Fruit fly (Drosophila melanogaster) whole organism, embryonic: ENCODE data around the gene hry.
A peak's percentile ranks its signal among the peaks of the same experiment; 100 is the strongest.

Experiments
- Atf3 ChIP-seq: fragments of 200-800 bp; sonication (Bioruptor generic); optimal IDR thresholded peaks from 3 replicates; lab custom pipeline; 2016; ENCODE audit warnings: missing biosample characterization, missing genetic modification characterization
- Bteb2 ChIP-seq: fragments of 200-800 bp; sonication (Bioruptor generic); optimal IDR thresholded peaks from 2 replicates; lab custom pipeline; 2016; ENCODE audit warnings: missing biosample characterization, missing genetic modification characterization
- CG11560 ChIP-seq: fragments of 200-800 bp; sonication (Bioruptor generic); IDR thresholded peaks from 3 replicates; pipeline ENCODE4 v1.3.6; 2022; ENCODE audit warnings: missing biosample characterization, missing genetic modification characterization
- CG12104 ChIP-seq: fragments of 200-800 bp; sonication (Bioruptor generic); optimal IDR thresholded peaks from 3 replicates; lab custom pipeline; 2016; ENCODE audit warnings: missing biosample characterization, missing genetic modification characterization
- CG13424 ChIP-seq: fragments of 200-800 bp; sonication (Bioruptor generic); optimal IDR thresholded peaks from 2 replicates; lab custom pipeline; 2019; ENCODE audit warnings: missing biosample characterization, mild to moderate bottlenecking, missing genetic modification characterization, moderate library complexity
- CG14014 ChIP-seq: fragments of 200-800 bp; sonication (Bioruptor generic); IDR thresholded peaks from 2 replicates; pipeline ENCODE4 v1.3.6; 2022; ENCODE audit warnings: missing biosample characterization, missing genetic modification characterization
- CG1602 ChIP-seq: fragments of 200-800 bp; sonication (Bioruptor generic); optimal IDR thresholded peaks from 3 replicates; lab custom pipeline; 2016; ENCODE audit warnings: missing biosample characterization, missing genetic modification characterization
- CG2202 ChIP-seq: fragments of 200-800 bp; sonication (Bioruptor generic); optimal IDR thresholded peaks from 2 replicates; lab custom pipeline; 2018; ENCODE audit warnings: missing biosample characterization, mild to moderate bottlenecking, missing genetic modification characterization
- CG2712 ChIP-seq: fragments of 200-800 bp; optimal IDR thresholded peaks from 3 replicates; lab custom pipeline; 2019; ENCODE audit warnings: missing biosample characterization, mild to moderate bottlenecking, missing genetic modification characterization, moderate library complexity
- CG31388 ChIP-seq: fragments of 200-800 bp; sonication (Bioruptor generic); optimal IDR thresholded peaks from 2 replicates; lab custom pipeline; 2016; ENCODE audit warnings: missing biosample characterization, missing genetic modification characterization
- CG32767 ChIP-seq: fragments of 200-800 bp; sonication (Bioruptor generic); IDR thresholded peaks from 2 replicates; pipeline ENCODE4 v1.3.6; 2022; ENCODE audit warnings: missing biosample characterization, missing genetic modification characterization
- CG34422 ChIP-seq: fragments of 200-800 bp; sonication (Bioruptor generic); IDR thresholded peaks from 3 replicates; pipeline ENCODE4 v1.3.6; 2022; ENCODE audit warnings: missing biosample characterization, missing genetic modification characterization
- CG3726 ChIP-seq: fragments of 200-800 bp; sonication (Bioruptor generic); IDR thresholded peaks from 3 replicates; pipeline ENCODE4, ENCODE4 v1.3.6; 2022; ENCODE audit warnings: missing biosample characterization, missing genetic modification characterization
- CG43689 ChIP-seq: fragments of 200-800 bp; sonication (Bioruptor generic); IDR thresholded peaks from 2 replicates; pipeline ENCODE4 v1.3.6; 2022; ENCODE audit warnings: missing biosample characterization, missing genetic modification characterization
- CG6854 ChIP-seq: fragments of 200-800 bp; sonication (Bioruptor generic); optimal IDR thresholded peaks from 3 replicates; lab custom pipeline; 2017; ENCODE audit warnings: missing biosample characterization, mild to moderate bottlenecking, missing genetic modification characterization
- CG8359 ChIP-seq: fragments of 200-800 bp; sonication (Bioruptor generic); optimal IDR thresholded peaks from 2 replicates; lab custom pipeline; 2017; ENCODE audit warnings: missing biosample characterization, mild to moderate bottlenecking, missing genetic modification characterization, borderline replicate concordance
- CG8388 ChIP-seq: fragments of 200-800 bp; sonication (Bioruptor generic); optimal IDR thresholded peaks from 2 replicates; lab custom pipeline; 2019; ENCODE audit warnings: missing biosample characterization, mild to moderate bottlenecking, missing genetic modification characterization, moderate library complexity
- CG8944 ChIP-seq: fragments of 200-800 bp; sonication (Bioruptor generic); optimal IDR thresholded peaks from 3 replicates; lab custom pipeline; 2016; ENCODE audit warnings: missing biosample characterization, missing genetic modification characterization
- Deaf1 ChIP-seq: fragments of 200-800 bp; optimal IDR thresholded peaks from 3 replicates; lab custom pipeline; 2019; ENCODE audit warnings: missing biosample characterization, mild to moderate bottlenecking, missing genetic modification characterization, moderate library complexity
- Dref ChIP-seq: fragments of 200-800 bp; sonication (Bioruptor generic); IDR thresholded peaks from 2 replicates; pipeline ENCODE4 v1.3.6; 2022; ENCODE audit warnings: missing biosample characterization, missing genetic modification characterization
- Drgx ChIP-seq: fragments of 200-800 bp; sonication (Bioruptor generic); IDR thresholded peaks from 2 replicates; pipeline ENCODE4 v1.3.6; 2022; ENCODE audit warnings: missing biosample characterization, missing genetic modification characterization
- Fer1 ChIP-seq: fragments of 200-800 bp; sonication (Bioruptor generic); optimal IDR thresholded peaks from 2 replicates; lab custom pipeline; 2017; ENCODE audit warnings: missing biosample characterization, mild to moderate bottlenecking, missing genetic modification characterization
- Gug ChIP-seq: fragments of 200-800 bp; sonication (Bioruptor generic); IDR thresholded peaks from 4 replicates; pipeline ENCODE4 v1.3.6; 2022; ENCODE audit warnings: missing biosample characterization, missing genetic modification characterization
- Jarid2 ChIP-seq: fragments of 200-800 bp; sonication (Bioruptor generic); optimal IDR thresholded peaks from 3 replicates; lab custom pipeline; 2017; ENCODE audit warnings: mild to moderate bottlenecking, missing biosample characterization, missing genetic modification reagents, missing genetic modification characterization
- Nf-YA ChIP-seq: fragments of 200-800 bp; sonication (Bioruptor generic); IDR thresholded peaks from 2 replicates; pipeline ENCODE4 v1.3.6; 2022; ENCODE audit warnings: missing biosample characterization, missing genetic modification characterization
- Nf-YB ChIP-seq: fragments of 200-800 bp; sonication (Bioruptor generic); optimal IDR thresholded peaks from 3 replicates; lab custom pipeline; 2019; ENCODE audit warnings: missing biosample characterization, mild to moderate bottlenecking, missing genetic modification characterization, moderate library complexity
- Poxn ChIP-seq: fragments of 200-800 bp; sonication (Bioruptor generic); IDR thresholded peaks from 2 replicates; pipeline ENCODE4 v1.3.6; 2022; ENCODE audit warnings: missing biosample characterization, missing genetic modification characterization
- Sox102F ChIP-seq: fragments of 200-800 bp; sonication (Bioruptor generic); optimal IDR thresholded peaks from 2 replicates; lab custom pipeline; 2018; ENCODE audit warnings: missing biosample characterization, mild to moderate bottlenecking, missing genetic modification characterization, moderate library complexity
- Sry-β ChIP-seq: fragments of 200-800 bp; sonication (Bioruptor generic); optimal IDR thresholded peaks from 2 replicates; lab custom pipeline; 2018; ENCODE audit warnings: missing biosample characterization, mild to moderate bottlenecking, missing genetic modification characterization, moderate library complexity
- ato ChIP-seq: fragments of 200-800 bp; sonication (Bioruptor generic); IDR thresholded peaks from 2 replicates; pipeline ENCODE4 v1.3.6; 2022; ENCODE audit warnings: missing biosample characterization, missing genetic modification characterization; ENCODE audit not compliant: partially characterized antibody
- cato ChIP-seq: fragments of 200-800 bp; sonication (Bioruptor generic); optimal IDR thresholded peaks from 2 replicates; lab custom pipeline; 2016; ENCODE audit warnings: missing biosample characterization, missing genetic modification characterization, borderline replicate concordance
- chn ChIP-seq: fragments of 200-800 bp; sonication (Bioruptor generic); optimal IDR thresholded peaks from 2 replicates; lab custom pipeline; 2016; ENCODE audit warnings: missing biosample characterization, missing genetic modification characterization
- crol ChIP-seq: fragments of 200-800 bp; sonication (Bioruptor generic); IDR thresholded peaks from 2 replicates; pipeline ENCODE4 v1.3.6; 2022; ENCODE audit warnings: missing biosample characterization, missing genetic modification characterization
- dm ChIP-seq: fragments of 200-800 bp; sonication (Bioruptor generic); optimal IDR thresholded peaks from 3 replicates; lab custom pipeline; 2016; ENCODE audit warnings: missing biosample characterization, missing genetic modification characterization
- dysf ChIP-seq: fragments of 200-800 bp; sonication (Bioruptor generic); IDR thresholded peaks from 3 replicates; pipeline ENCODE4 v1.3.6; 2022; ENCODE audit warnings: missing biosample characterization, missing genetic modification characterization
- emc ChIP-seq: fragments of 200-800 bp; sonication (Bioruptor generic); optimal IDR thresholded peaks from 2 replicates; lab custom pipeline; 2016; ENCODE audit warnings: missing biosample characterization, missing genetic modification characterization
- fru ChIP-seq: fragments of >200 bp; optimal IDR thresholded peaks from 2 replicates; lab custom pipeline; 2017
- gce ChIP-seq: fragments of 200-800 bp; sonication (Bioruptor generic); IDR thresholded peaks from 3 replicates; pipeline ENCODE4 v1.3.6; 2022; ENCODE audit warnings: missing biosample characterization, missing genetic modification characterization
- grau ChIP-seq: fragments of 200-800 bp; optimal IDR thresholded peaks from 3 replicates; lab custom pipeline; 2019; ENCODE audit warnings: missing biosample characterization, mild to moderate bottlenecking, missing genetic modification characterization, moderate library complexity
- her ChIP-seq: fragments of 200-800 bp; sonication (Bioruptor generic); optimal IDR thresholded peaks from 2 replicates; lab custom pipeline; 2016; ENCODE audit warnings: missing biosample characterization, missing genetic modification characterization
- jing ChIP-seq: fragments of 200-800 bp; sonication (Bioruptor generic); optimal IDR thresholded peaks from 2 replicates; lab custom pipeline; 2018; ENCODE audit warnings: missing biosample characterization, mild to moderate bottlenecking, missing genetic modification characterization
- klu ChIP-seq: fragments of 200-800 bp; sonication (Bioruptor generic); IDR thresholded peaks from 2 replicates; pipeline ENCODE4 v1.3.6; 2022; ENCODE audit warnings: missing biosample characterization, missing genetic modification characterization
- lbe ChIP-seq: fragments of 200-800 bp; sonication (Bioruptor generic); optimal IDR thresholded peaks from 2 replicates; lab custom pipeline; 2016; ENCODE audit warnings: missing biosample characterization, mild to moderate bottlenecking, missing genetic modification characterization
- mld ChIP-seq: fragments of 200-800 bp; sonication (Bioruptor generic); IDR thresholded peaks from 3 replicates; pipeline ENCODE4 v1.3.6; 2022; ENCODE audit warnings: missing biosample characterization, missing genetic modification characterization; ENCODE audit not compliant: partially characterized antibody
- pho ChIP-seq: fragments of 200-800 bp; sonication (Bioruptor generic); optimal IDR thresholded peaks from 2 replicates; lab custom pipeline; 2016; ENCODE audit warnings: missing biosample characterization, missing genetic modification characterization
- row ChIP-seq: fragments of 200-800 bp; sonication (Bioruptor generic); IDR thresholded peaks from 3 replicates; pipeline ENCODE4 v1.3.6; 2022; ENCODE audit warnings: missing biosample characterization, missing genetic modification characterization
- shn ChIP-seq: fragments of 200-800 bp; sonication (Bioruptor generic); optimal IDR thresholded peaks from 3 replicates; lab custom pipeline; 2016; ENCODE audit warnings: missing biosample characterization, missing genetic modification characterization
- so ChIP-seq: fragments of 200-800 bp; sonication (Bioruptor generic); IDR thresholded peaks from 3 replicates; pipeline ENCODE4 v1.3.6; 2022; ENCODE audit warnings: missing biosample characterization, missing genetic modification characterization
- ssp ChIP-seq: fragments of 200-800 bp; sonication (Bioruptor generic); IDR thresholded peaks from 2 replicates; pipeline ENCODE4 v1.3.6; 2022; ENCODE audit warnings: missing biosample characterization, missing genetic modification characterization
- unpg ChIP-seq: fragments of 200-800 bp; sonication (Bioruptor generic); optimal IDR thresholded peaks from 3 replicates; lab custom pipeline; 2018; ENCODE audit warnings: missing biosample characterization, mild to moderate bottlenecking, missing genetic modification characterization, moderate library complexity
- usp ChIP-seq: fragments of >200 bp; optimal IDR thresholded peaks from 2 replicates; lab custom pipeline; 2017; ENCODE audit warnings: missing biosample characterization, missing genetic modification characterization
- yki ChIP-seq: fragments of >200 bp; optimal IDR thresholded peaks from 3 replicates; lab custom pipeline; 2018
- zen ChIP-seq: fragments of 200-800 bp; sonication (Bioruptor generic); optimal IDR thresholded peaks from 3 replicates; lab custom pipeline; 2018; ENCODE audit warnings: missing biosample characterization, mild to moderate bottlenecking, missing genetic modification characterization, moderate library complexity

hry gene

DNA sequence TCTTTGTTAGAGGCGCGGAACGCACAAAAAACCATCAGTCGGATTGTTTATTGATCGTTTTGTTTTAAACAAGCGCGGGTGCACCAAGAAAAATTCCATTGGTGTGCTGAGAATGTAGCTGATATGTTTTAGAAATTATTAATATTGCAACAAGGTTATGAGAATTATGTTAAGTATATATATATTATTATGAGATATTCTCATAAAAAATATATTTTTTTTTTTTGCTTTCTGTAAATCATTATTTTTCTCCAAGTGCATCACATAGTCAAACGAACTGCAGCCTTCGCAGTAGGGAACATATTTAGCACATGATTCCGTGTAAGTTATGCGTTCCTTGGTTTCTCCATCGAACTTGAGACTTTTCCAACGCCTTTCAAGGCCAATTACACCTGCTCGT lies 46.6 kb upstream of the hry start (continued):
- TF ChIP-seq shn (GFP tag; lab: Kevin White, UChicago) = no peak
- peak; percentile 71 for TF ChIP-seq ssp
- no peak for TF ChIP-seq CG31388 (GFP tag; lab: Kevin White, UChicago)
- no peak for TF ChIP-seq Atf3 (GFP tag; lab: Kevin White, UChicago)
- TF ChIP-seq unpg (GFP tag; lab: Kevin White, UChicago) = peak; percentile 67
- peak; percentile 82 for TF ChIP-seq CG34422 (GFP tag; lab: Robert Waterston, UW)
- TF ChIP-seq Drgx (GFP tag; lab: Robert Waterston, UW) = no peak
- peak; percentile 34 for TF ChIP-seq CG12104
- no peak for TF ChIP-seq Nf-YB (GFP tag; lab: Kevin White, UChicago)
- peak; percentile 88 for TF ChIP-seq dysf
- no peak for TF ChIP-seq dm (GFP tag; lab: Kevin White, UChicago)
- TF ChIP-seq CG2202 (tag; lab: Kevin White, UChicago) = peak; percentile 13
- 0 out of 2 replicates have a peak, but pooled peaks have one; percentile 44 for TF ChIP-seq CG32767 (GFP tag; lab: Robert Waterston, UW)
- TF ChIP-seq Bteb2 (GFP tag; lab: Kevin White, UChicago) = no peak
- TF ChIP-seq CG13424 = peak; percentile 77
- TF ChIP-seq pho (GFP tag; lab: Kevin White, UChicago) = no peak
- TF ChIP-seq fru = no peak
- TF ChIP-seq Gug (GFP tag; lab: Robert Waterston, UW) = 0 out of 4 replicates have a peak, but pooled peaks have one; percentile 34
- TF ChIP-seq zen = no peak
- peak; percentile 38 for TF ChIP-seq Jarid2 (GFP tag; lab: Kevin White, UChicago)
- TF ChIP-seq grau (tag; lab: Kevin White, UChicago) = peak; percentile 75
- no peak for TF ChIP-seq CG43689
- peak; percentile 51; the same call in 1 of the 2 replicates for TF ChIP-seq klu (GFP tag; lab: Robert Waterston, UW)
- peak; percentile 57; the same call in 1 of the 3 replicates for TF ChIP-seq so (GFP tag; lab: Robert Waterston, UW)
- no peak for TF ChIP-seq CG8944 (GFP tag; lab: Kevin White, UChicago)
- TF ChIP-seq ato = no peak
- peak; percentile 68 for TF ChIP-seq Sox102F (GFP tag; lab: Kevin White, UChicago)
- peak; percentile 53 for TF ChIP-seq Deaf1 (tag; lab: Kevin White, UChicago)
- TF ChIP-seq chn = no peak
- TF ChIP-seq yki (lab: Kevin White, UChicago) = no peak
- TF ChIP-seq emc (GFP tag; lab: Kevin White, UChicago) = no peak
- no peak for TF ChIP-seq Poxn (GFP tag; lab: Robert Waterston, UW)
- TF ChIP-seq her (GFP tag; lab: Kevin White, UChicago) = no peak
- TF ChIP-seq Nf-YA (GFP tag; lab: Robert Waterston, UW) = peak; percentile 9; the same call in 1 of the 2 replicates
- no peak for TF ChIP-seq jing (GFP tag; lab: Kevin White, UChicago)
- TF ChIP-seq Dref (GFP tag; lab: Robert Waterston, UW) = no peak
- TF ChIP-seq CG8359 (GFP tag; lab: Kevin White, UChicago) = peak; percentile 11
- TF ChIP-seq CG2712 (tag; lab: Kevin White, UChicago) = peak; percentile 90
- TF ChIP-seq CG6854 (GFP tag; lab: Kevin White, UChicago) = no peak
- peak; percentile 81 for TF ChIP-seq row (GFP tag; lab: Robert Waterston, UW)
- TF ChIP-seq CG3726 (GFP tag; lab: Robert Waterston, UW) = no peak
- TF ChIP-seq lbe (GFP tag; lab: Kevin White, UChicago) = no peak
- TF ChIP-seq CG1602 (GFP tag; lab: Kevin White, UChicago) = no peak
- peak; percentile 65; the same call in 1 of the 3 replicates for TF ChIP-seq gce
- TF ChIP-seq crol = no peak
- TF ChIP-seq Fer1 (GFP tag; lab: Kevin White, UChicago) = peak; percentile 64
- no peak for TF ChIP-seq cato (GFP tag; lab: Kevin White, UChicago)
- no peak for TF ChIP-seq mld (GFP tag; lab: Robert Waterston, UW)
- peak; percentile 48; the same call in 1 of the 3 replicates for TF ChIP-seq CG11560 (tag; lab: Robert Waterston, UW)
- no peak for TF ChIP-seq usp
- TF ChIP-seq Sry-β (GFP tag; lab: Kevin White, UChicago) = no peak
- TF ChIP-seq CG8388 (GFP tag; lab: Kevin White, UChicago) = peak; percentile 49
- no peak for TF ChIP-seq CG14014
